Fruit fly (Drosophila melanogaster) whole organism, embryonic: ENCODE results near the gene CG6180.

Experiments
- Abd-B ChIP-seq: fragments of 200-800 bp; sonication (Bioruptor generic); optimal IDR thresholded peaks from 2 replicates; lab custom pipeline; 2018; ENCODE audit warnings: missing biosample characterization, mild to moderate bottlenecking, missing genetic modification characterization, moderate library complexity
- Adf1 ChIP-seq: fragments of 200-800 bp; sonication (Bioruptor generic); IDR thresholded peaks from 2 replicates; pipeline ENCODE4 v1.3.6; 2022; ENCODE audit warnings: missing biosample characterization, missing genetic modification characterization
- BEAF-32 ChIP-seq: fragments of 200-800 bp; sonication (Bioruptor generic); optimal IDR thresholded peaks from 3 replicates; lab custom pipeline; 2017; ENCODE audit warnings: missing biosample characterization, missing genetic modification characterization, mild to moderate bottlenecking, moderate library complexity, missing genetic modification reagents
- CG10321 ChIP-seq: fragments of 200-800 bp; sonication (Bioruptor generic); IDR thresholded peaks from 2 replicates; pipeline ENCODE4 v1.3.6; 2022; ENCODE audit warnings: missing biosample characterization, missing genetic modification characterization
- CG10366 ChIP-seq: fragments of 200-800 bp; sonication (Bioruptor generic); IDR thresholded peaks from 2 replicates; pipeline ENCODE4 v1.3.6; 2022; ENCODE audit warnings: missing biosample characterization, missing genetic modification characterization
- CG10979 ChIP-seq: fragments of 200-800 bp; sonication (Bioruptor generic); optimal IDR thresholded peaks from 2 replicates; lab custom pipeline; 2018; ENCODE audit warnings: missing biosample characterization, mild to moderate bottlenecking, missing genetic modification characterization, moderate library complexity
- CG13287 ChIP-seq: fragments of 200-800 bp; sonication (Bioruptor generic); IDR thresholded peaks from 2 replicates; pipeline ENCODE4 v1.3.6; 2022; ENCODE audit warnings: missing biosample characterization, missing genetic modification characterization; ENCODE audit not compliant: partially characterized antibody
- CG13624 ChIP-seq: fragments of 200-800 bp; sonication (Bioruptor generic); optimal IDR thresholded peaks from 2 replicates; lab custom pipeline; 2016; ENCODE audit warnings: missing biosample characterization, missing genetic modification characterization
- CG14710 ChIP-seq: fragments of 200-800 bp; sonication (Bioruptor generic); optimal IDR thresholded peaks from 3 replicates; lab custom pipeline; 2019; ENCODE audit warnings: missing biosample characterization, mild to moderate bottlenecking, missing genetic modification characterization, moderate library complexity
- CG17385 ChIP-seq: fragments of 200-800 bp; sonication (Bioruptor generic); optimal IDR thresholded peaks from 3 replicates; lab custom pipeline; 2018; ENCODE audit warnings: missing biosample characterization, mild to moderate bottlenecking, missing genetic modification characterization
- CG34422 ChIP-seq: fragments of 200-800 bp; sonication (Bioruptor generic); IDR thresholded peaks from 3 replicates; pipeline ENCODE4 v1.3.6; 2022; ENCODE audit warnings: missing biosample characterization, missing genetic modification characterization
- CG4617 ChIP-seq: fragments of 200-800 bp; sonication (Bioruptor generic); optimal IDR thresholded peaks from 3 replicates; lab custom pipeline; 2016; ENCODE audit warnings: missing biosample characterization, missing genetic modification characterization, borderline replicate concordance
- CG6689 ChIP-seq: fragments of 200-800 bp; sonication (Bioruptor generic); IDR thresholded peaks from 2 replicates; pipeline ENCODE4 v1.3.6; 2022; ENCODE audit warnings: missing biosample characterization, missing genetic modification characterization
- CG8089 ChIP-seq: fragments of 200-800 bp; sonication (Bioruptor generic); optimal IDR thresholded peaks from 3 replicates; lab custom pipeline; 2016; ENCODE audit warnings: missing biosample characterization, missing genetic modification characterization
- D19A ChIP-seq: fragments of 200-800 bp; optimal IDR thresholded peaks from 3 replicates; lab custom pipeline; 2019; ENCODE audit warnings: missing biosample characterization, mild to moderate bottlenecking, missing genetic modification characterization, moderate library complexity
- Dp ChIP-seq: fragments of 200-800 bp; sonication (Bioruptor generic); optimal IDR thresholded peaks from 2 replicates; lab custom pipeline; 2018; ENCODE audit warnings: missing biosample characterization, mild to moderate bottlenecking, missing genetic modification characterization, moderate library complexity
- E2f2 ChIP-seq: fragments of 200-800 bp; sonication (Bioruptor generic); IDR thresholded peaks from 2 replicates; pipeline ENCODE4 v1.3.6; 2022; ENCODE audit warnings: missing biosample characterization, missing genetic modification characterization
- Ets97D ChIP-seq: fragments of 200-800 bp; sonication (Bioruptor generic); optimal IDR thresholded peaks from 3 replicates; lab custom pipeline; 2016; ENCODE audit warnings: missing biosample characterization, missing genetic modification characterization
- Hsf ChIP-seq: fragments of 200-800 bp; sonication (Bioruptor generic); optimal IDR thresholded peaks from 3 replicates; lab custom pipeline; 2016; ENCODE audit warnings: missing biosample characterization, missing genetic modification characterization
- Kr ChIP-seq: fragments of 200-800 bp; sonication (Bioruptor generic); optimal IDR thresholded peaks from 2 replicates; lab custom pipeline; 2017; ENCODE audit warnings: missing biosample characterization, mild to moderate bottlenecking, missing genetic modification characterization
- MBD-R2 ChIP-seq: fragments of 200-800 bp; sonication (Bioruptor generic); IDR thresholded peaks from 2 replicates; pipeline ENCODE4 v1.3.6; 2022; ENCODE audit warnings: missing biosample characterization, missing genetic modification characterization
- Med ChIP-seq: fragments of 200-800 bp; sonication (Bioruptor generic); peaks from one replicate; lab custom pipeline; 2016; ENCODE audit warnings: missing biosample characterization, missing genetic modification characterization, mild to moderate bottlenecking, inconsistent platforms, moderate library complexity
- Myb ChIP-seq: fragments of 200-800 bp; sonication (Bioruptor generic); optimal IDR thresholded peaks from 2 replicates; lab custom pipeline; 2016; ENCODE audit warnings: missing biosample characterization, missing genetic modification characterization
- Nf-YB ChIP-seq: fragments of 200-800 bp; sonication (Bioruptor generic); optimal IDR thresholded peaks from 3 replicates; lab custom pipeline; 2019; ENCODE audit warnings: missing biosample characterization, mild to moderate bottlenecking, missing genetic modification characterization, moderate library complexity
- Nf-YC ChIP-seq: fragments of 200-800 bp; optimal IDR thresholded peaks from 3 replicates; lab custom pipeline; 2019; ENCODE audit warnings: missing biosample characterization, mild to moderate bottlenecking, missing genetic modification characterization, moderate library complexity
- Opbp ChIP-seq: fragments of 200-800 bp; sonication (Bioruptor generic); IDR thresholded peaks from 3 replicates; pipeline ENCODE4 v1.3.6; 2022; ENCODE audit warnings: missing biosample characterization, missing genetic modification characterization; ENCODE audit not compliant: partially characterized antibody
- amos ChIP-seq: fragments of 200-800 bp; sonication (Bioruptor generic); IDR thresholded peaks from 2 replicates; pipeline ENCODE4 v1.3.6; 2022; ENCODE audit warnings: missing biosample characterization, missing genetic modification characterization; ENCODE audit not compliant: partially characterized antibody
- chinmo ChIP-seq: fragments of 200-800 bp; sonication (Bioruptor generic); IDR thresholded peaks from 4 replicates; pipeline ENCODE4 v1.3.6; 2022; ENCODE audit warnings: missing biosample characterization, missing genetic modification characterization; ENCODE audit not compliant: partially characterized antibody
- ewg ChIP-seq: fragments of 200-800 bp; sonication (Bioruptor generic); optimal IDR thresholded peaks from 3 replicates; lab custom pipeline; 2017; ENCODE audit warnings: mild to moderate bottlenecking, missing biosample characterization, missing genetic modification reagents, missing genetic modification characterization
- ftz-f1 ChIP-seq: fragments of 200-800 bp; sonication (Bioruptor generic); optimal IDR thresholded peaks from 2 replicates; lab custom pipeline; 2016; ENCODE audit warnings: missing biosample characterization, missing genetic modification characterization
- gfzf ChIP-seq: fragments of 200-800 bp; sonication (Bioruptor generic); optimal IDR thresholded peaks from 2 replicates; lab custom pipeline; 2016; ENCODE audit warnings: missing biosample characterization, mild to moderate bottlenecking, missing genetic modification characterization, moderate library complexity
- hb ChIP-seq: fragments of 200-800 bp; sonication (Bioruptor generic); IDR thresholded peaks from 3 replicates; pipeline ENCODE4 v1.3.6; 2022; ENCODE audit warnings: missing biosample characterization, missing genetic modification characterization; ENCODE audit not compliant: partially characterized antibody
- lov ChIP-seq, 2 experiments: fragments of 200-800 bp in 1 of 2; fragments of >200 bp in 1 of 2; sonication (Bioruptor generic) in 1 of 2; IDR thresholded peaks in 1 of 2; optimal IDR thresholded peaks in 1 of 2; 2 replicates in 1 of 2; 3 replicates in 1 of 2; pipeline versions ENCODE4 v1.3.6 to Lab custom; 2017 to 2022; ENCODE audit warnings: missing biosample characterization in 1 of 2, missing genetic modification characterization in 1 of 2
- onecut ChIP-seq: fragments of 200-800 bp; sonication (Bioruptor generic); IDR thresholded peaks from 2 replicates; pipeline ENCODE4 v1.3.6; 2022; ENCODE audit warnings: missing biosample characterization, missing genetic modification characterization
- phol ChIP-seq: fragments of 200-800 bp; sonication (Bioruptor generic); optimal IDR thresholded peaks from 3 replicates; lab custom pipeline; 2018; ENCODE audit warnings: missing biosample characterization, mild to moderate bottlenecking, missing genetic modification characterization, moderate library complexity
- pros ChIP-seq: fragments of 200-800 bp; sonication (Bioruptor generic); optimal IDR thresholded peaks from 3 replicates; lab custom pipeline; 2019; ENCODE audit warnings: missing biosample characterization, mild to moderate bottlenecking, missing genetic modification characterization, moderate library complexity
- pzg ChIP-seq: fragments of 200-800 bp; sonication (Bioruptor generic); optimal IDR thresholded peaks from 3 replicates; lab custom pipeline; 2018; ENCODE audit warnings: missing biosample characterization, mild to moderate bottlenecking, missing genetic modification characterization, moderate library complexity
- sens ChIP-seq: fragments of 200-800 bp; sonication (Bioruptor generic); peaks from one replicate; lab custom pipeline; 2016; ENCODE audit warnings: missing biosample characterization, missing genetic modification characterization
- seq ChIP-seq: fragments of 200-800 bp; sonication (Bioruptor generic); IDR thresholded peaks from 2 replicates; pipeline ENCODE4 v1.3.6; 2022; ENCODE audit warnings: missing biosample characterization, missing genetic modification characterization
- sqz ChIP-seq: fragments of 200-800 bp; sonication (Bioruptor generic); optimal IDR thresholded peaks from 3 replicates; lab custom pipeline; 2018; ENCODE audit warnings: missing biosample characterization, mild to moderate bottlenecking, missing genetic modification characterization
- unc-4 ChIP-seq: fragments of 200-800 bp; sonication (Bioruptor generic); IDR thresholded peaks from 2 replicates; pipeline ENCODE4 v1.3.6; 2022; ENCODE audit warnings: missing biosample characterization, missing genetic modification characterization; ENCODE audit not compliant: partially characterized antibody
- vvl ChIP-seq: fragments of 200-800 bp; sonication (Bioruptor generic); IDR thresholded peaks from 2 replicates; pipeline ENCODE4 v1.3.6; 2022; ENCODE audit warnings: missing biosample characterization, missing genetic modification characterization
- zen ChIP-seq: fragments of 200-800 bp; sonication (Bioruptor generic); optimal IDR thresholded peaks from 3 replicates; lab custom pipeline; 2018; ENCODE audit warnings: missing biosample characterization, mild to moderate bottlenecking, missing genetic modification characterization, moderate library complexity

The CG6180 gene

dm6 chr2L:12686811-12687210, 20.6 kb upstream of the CG6180 start:
- TF ChIP-seq pros (GFP tag; lab: Kevin White, UChicago) (peak; percentile 23), sqz (GFP tag; lab: Kevin White, UChicago) (peak; percentile 87), CG4617 (GFP tag; lab: Kevin White, UChicago) (no peak), Adf1 (GFP tag; lab: Robert Waterston, UW) (no peak), seq (GFP tag; lab: Robert Waterston, UW) (peak; percentile 45; the same call in 1 of the 2 replicates), Nf-YC (tag; lab: Kevin White, UChicago) (peak; percentile 90), Nf-YB (GFP tag; lab: Kevin White, UChicago) (peak; percentile 90), sens (peak; percentile 37), Kr (peak; percentile 47)

- peak; percentile 39; the same call in 1 of the 2 replicates for TF ChIP-seq seq (GFP tag; lab: Robert Waterston, UW)
- no peak for TF ChIP-seq lov (optimal IDR thresholded peaks at IDR 0.05; lab: Kevin White, UChicago)
- peak; percentile 6; the same call in 1 of the 3 replicates for TF ChIP-seq lov (GFP tag; IDR thresholded peaks at IDR 0.05; lab: Robert Waterston, UW)
- no peak for TF ChIP-seq E2f2 (GFP tag; lab: Robert Waterston, UW)
- peak; percentile 94 for TF ChIP-seq Nf-YC (tag; lab: Kevin White, UChicago)
- no peak for TF ChIP-seq CG10321 (GFP tag; lab: Robert Waterston, UW)
- TF ChIP-seq Nf-YB (GFP tag; lab: Kevin White, UChicago), result peak; percentile 92
Measured at dm6 chr2L:12689281-12689765, 18.1 kb upstream of the CG6180 start.

dm6 chr2L:12692343-12693079, 14.9 kb upstream of the CG6180 start, which contains the start of the genes CCT4 and CG6153:
TSS of gene CCT4 (minus strand) at chr2L:12692934.
TSS of gene CG6153 (plus strand) at chr2L:12692993.
- TF ChIP-seq Opbp (GFP tag; lab: Robert Waterston, UW), result peak; percentile 65; the same call in 1 of the 3 replicates
- no peak for TF ChIP-seq CG10366 (GFP tag; lab: Robert Waterston, UW)
- peak; percentile 64 for TF ChIP-seq BEAF-32
- TF ChIP-seq D19A (tag; lab: Kevin White, UChicago), result peak; percentile 57
- TF ChIP-seq Myb, result peak; percentile 43
- peak; percentile 71 for TF ChIP-seq Ets97D (GFP tag; lab: Kevin White, UChicago)
- TF ChIP-seq CG8089 (GFP tag; lab: Kevin White, UChicago), result no peak
- no peak for TF ChIP-seq ftz-f1 (GFP tag; lab: Kevin White, UChicago)
- TF ChIP-seq Abd-B (GFP tag; lab: Kevin White, UChicago), result no peak
- TF ChIP-seq CG14710, result peak; percentile 38
- peak; percentile 92 for TF ChIP-seq MBD-R2 (GFP tag; lab: Robert Waterston, UW)
- peak; percentile 46; the same call in 1 of the 3 replicates for TF ChIP-seq hb (GFP tag; lab: Robert Waterston, UW)
- no peak for TF ChIP-seq ewg
- TF ChIP-seq CG34422, result peak; percentile 33; the same call in 1 of the 3 replicates
- TF ChIP-seq chinmo (GFP tag; lab: Robert Waterston, UW), result 0 out of 4 replicates have a peak, but pooled peaks have one; percentile 61
- peak; percentile 60 for TF ChIP-seq CG13287 (GFP tag; lab: Robert Waterston, UW)
- peak; percentile 2 for TF ChIP-seq CG10979
- peak; percentile 93 for TF ChIP-seq CG17385 (GFP tag; lab: Kevin White, UChicago)
- TF ChIP-seq zen, result peak; percentile 35
- TF ChIP-seq Dp (GFP tag; lab: Kevin White, UChicago), result peak; percentile 58
- TF ChIP-seq CG6689 (GFP tag; lab: Robert Waterston, UW), result no peak
- peak; percentile 85 for TF ChIP-seq pzg
- peak; percentile 88 for TF ChIP-seq gfzf (GFP tag; lab: Kevin White, UChicago)
- TF ChIP-seq amos (GFP tag; lab: Robert Waterston, UW), result peak; percentile 54
- peak; percentile 68 for TF ChIP-seq E2f2 (GFP tag; lab: Robert Waterston, UW)
- TF ChIP-seq CG13624 (GFP tag; lab: Kevin White, UChicago), result no peak
- TF ChIP-seq Med (GFP tag; lab: Kevin White, UChicago), result peak; percentile 68
- peak; percentile 22; the same call in 1 of the 2 replicates for TF ChIP-seq vvl (GFP tag; lab: Robert Waterston, UW)
- TF ChIP-seq unc-4, result peak; percentile 38
- peak; percentile 38 for TF ChIP-seq onecut (GFP tag; lab: Robert Waterston, UW)
- peak; percentile 27 for TF ChIP-seq phol (tag; lab: Kevin White, UChicago)
- TF ChIP-seq Hsf (GFP tag; lab: Kevin White, UChicago), result no peak
